Worm (Caenorhabditis elegans) whole organism, early embryonic: ENCODE data around the gene C07E3.9.
"Not testable (repeated sequence)": the region's sequence is repeated elsewhere in the genome, so short reads cannot be mapped to it uniquely, and the experiment has no call there.

Source experiments
- B0310.2 ChIP-seq: sonication (generic microtip); optimal IDR thresholded peaks from 2 replicates; lab custom pipeline; 2016; ENCODE audit warnings: mild to moderate bottlenecking, missing genetic modification characterization, missing compliant biosample characterization
- aly-1 ChIP-seq: sonication (generic microtip); optimal IDR thresholded peaks from 2 replicates; lab custom pipeline; 2016; ENCODE audit warnings: missing genetic modification characterization, missing compliant biosample characterization
- ama-1 ChIP-seq: fragments of 150-350 bp; optimal IDR thresholded peaks from 2 replicates; lab custom pipeline; 2014
- ceh-13 ChIP-seq: fragments of 200-800 bp; sonication (Bioruptor generic); optimal IDR thresholded peaks from 2 replicates; lab custom pipeline; 2018; ENCODE audit warnings: mild to moderate bottlenecking, missing genetic modification characterization, missing compliant biosample characterization
- ceh-36 ChIP-seq: sonication (generic microtip); optimal IDR thresholded peaks from 2 replicates; lab custom pipeline; 2016; ENCODE audit warnings: missing genetic modification characterization, inconsistent platforms, missing compliant biosample characterization
- ets-7 ChIP-seq: sonication (generic microtip); optimal IDR thresholded peaks from 2 replicates; lab custom pipeline; 2016; ENCODE audit warnings: missing genotype, missing genetic modification characterization, missing compliant biosample characterization
- flt-1 ChIP-seq: fragments of 200-800 bp; sonication (Bioruptor generic); IDR thresholded peaks from 2 replicates; pipeline ENCODE4 v1.3.6; 2022; ENCODE audit warnings: missing genetic modification characterization, missing compliant biosample characterization
- hmbx-1 ChIP-seq: sonication (generic microtip); optimal IDR thresholded peaks from 2 replicates; lab custom pipeline; 2016; ENCODE audit warnings: mild to moderate bottlenecking, missing genetic modification characterization, missing compliant biosample characterization
- hnd-1 ChIP-seq: sonication (generic microtip); optimal IDR thresholded peaks from 2 replicates; lab custom pipeline; 2016; ENCODE audit warnings: missing genetic modification characterization, missing compliant biosample characterization
- pes-1 ChIP-seq: fragments of 200-800 bp; sonication (Bioruptor generic); IDR thresholded peaks from 2 replicates; pipeline ENCODE4 v1.3.6; 2022; ENCODE audit warnings: missing genetic modification reagents, missing genetic modification characterization, missing compliant biosample characterization
- scrt-1 ChIP-seq: fragments of 200-800 bp; sonication (Bioruptor generic); IDR thresholded peaks from 2 replicates; pipeline ENCODE4 v1.3.6; 2022; ENCODE audit warnings: missing genetic modification characterization, missing compliant biosample characterization
- sea-1 ChIP-seq: fragments of 200-800 bp; sonication (Bioruptor generic); conservative IDR thresholded peaks from 2 replicates; pipeline ENCODE4 v1.3.6; 2022; ENCODE audit warnings: missing genetic modification characterization, missing compliant biosample characterization
- tbx-37 ChIP-seq: fragments of 200-800 bp; sonication (Bioruptor generic); conservative IDR thresholded peaks from 2 replicates; pipeline ENCODE4 v1.3.6; 2022; ENCODE audit warnings: missing genetic modification reagents, missing genetic modification characterization, missing compliant biosample characterization
- tra-4 ChIP-seq: sonication (generic microtip); optimal IDR thresholded peaks from 2 replicates; lab custom pipeline; 2017; ENCODE audit warnings: missing genetic modification characterization, missing compliant biosample characterization

ce11 chrII:10304736-10305135, 45.8 kb upstream of the C07E3.9 start:
- TF ChIP-seq tbx-37 (GFP tag; lab: Robert Waterston, UW); pes-1 (GFP tag; lab: Robert Waterston, UW); ama-1 (lab: Kevin White, UChicago); flt-1 (GFP tag; lab: Robert Waterston, UW); ceh-36 (tag; lab: Kevin White, UChicago); hnd-1 (tag; lab: Kevin White, UChicago); B0310.2 (tag; lab: Kevin White, UChicago); sea-1; aly-1; ets-7 (tag; lab: Kevin White, UChicago); ceh-13; tra-4 (tag; lab: Kevin White, UChicago); hmbx-1 (tag; lab: Kevin White, UChicago): not testable (repeated sequence)
- TF ChIP-seq scrt-1 (GFP tag; lab: Robert Waterston, UW) = 0 out of 2 replicates have a peak, but pooled peaks have one; percentile 56
